Worm (Caenorhabditis elegans): Measurements from ENCODE around the gene F21C10.10.

F21C10.10 gene

ce11 chrV:9124180-9124579 is 28.1 kb downstream of the F21C10.10 start, which contains the start of gene F21C10.6:
TSS of gene F21C10.6 (plus strand) at chrV:9124480.
- no peak for TF ChIP-seq elt-4 (tag; optimal IDR thresholded peaks at IDR 0.05)

DNA sequence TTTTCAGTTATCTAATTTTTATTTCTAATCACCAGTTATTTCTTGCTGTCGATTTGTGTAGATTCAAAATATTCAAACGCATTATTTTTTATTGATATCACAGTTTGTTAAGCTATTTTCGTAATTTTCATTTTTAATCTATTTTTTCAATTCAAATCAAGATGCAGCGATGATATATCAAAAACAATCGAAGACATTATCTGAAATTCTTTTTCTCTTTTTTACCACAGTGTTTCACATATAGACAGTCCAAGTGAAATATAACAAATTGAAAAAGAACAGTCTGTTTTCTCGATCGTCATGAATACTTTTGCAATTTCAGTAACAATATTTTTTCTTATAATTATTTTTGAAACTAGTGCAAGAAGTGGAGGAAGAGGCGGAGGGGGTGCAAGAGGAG is 29.3 kb downstream of the F21C10.10 start, which contains the start of gene F21C10.5:
TSS of gene F21C10.5 (plus strand) at position 301 of the 400 bp plus-strand sequence.
- TF ChIP-seq ceh-30 (tag; optimal IDR thresholded peaks at IDR 0.05), result no peak
- no peak for TF ChIP-seq hlh-8 (tag; optimal IDR thresholded peaks at IDR 0.05)
- TF ChIP-seq ceh-2 (tag; optimal IDR thresholded peaks at IDR 0.05), result no peak
- no peak for TF ChIP-seq Y22D7AL.16 (tag; optimal IDR thresholded peaks at IDR 0.05)
- no peak for TF ChIP-seq ttx-3 (tag; optimal IDR thresholded peaks at IDR 0.05)
- no peak for TF ChIP-seq ahr-1 (tag; optimal IDR thresholded peaks at IDR 0.05)
- TF ChIP-seq tbx-2 (tag; optimal IDR thresholded peaks at IDR 0.05), result no peak
- no peak for TF ChIP-seq madf-2 (tag; optimal IDR thresholded peaks at IDR 0.05)
- TF ChIP-seq nhr-232 (tag; optimal IDR thresholded peaks at IDR 0.05), result no peak
- no peak for TF ChIP-seq rnt-1 (tag; optimal IDR thresholded peaks at IDR 0.05)
- no peak for TF ChIP-seq dmd-4 (tag; optimal IDR thresholded peaks at IDR 0.05; ENCODE audit: borderline replicate concordance)

DNA sequence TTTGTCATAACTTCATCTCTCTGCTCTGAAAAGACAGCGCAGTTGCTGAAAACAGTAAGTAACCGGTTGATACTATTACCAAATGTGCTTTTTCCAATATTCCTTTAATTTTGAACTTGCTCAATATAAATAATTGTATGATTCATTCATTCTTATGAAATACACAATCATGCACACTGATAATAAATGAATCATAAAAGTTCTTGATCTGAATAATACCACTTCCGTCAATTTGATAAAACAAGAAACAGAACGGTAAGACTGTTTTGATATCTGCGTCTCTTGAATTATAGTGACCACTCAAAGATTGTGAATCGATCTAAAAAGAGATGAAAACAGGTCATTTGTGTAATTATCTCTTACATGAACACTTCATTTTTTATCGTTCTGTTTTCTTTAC is 30.2 kb downstream of the F21C10.10 start, which contains the start of gene F21C10.4:
TSS of gene F21C10.4 (plus strand) at position 301 of the 400 bp plus-strand sequence.
- TF ChIP-seq rnt-1 (tag; optimal IDR thresholded peaks at IDR 0.05) (no peak), T23F11.4 (GFP tag; optimal IDR thresholded peaks at IDR 0.05) (no peak), pha-4 (tag; optimal IDR thresholded peaks at IDR 0.05) (no peak), unc-3 (GFP tag; conservative IDR thresholded peaks at IDR 0.05) (no peak), unc-3 (tag; optimal IDR thresholded peaks at IDR 0.05) (no peak), hlh-15 (tag; optimal IDR thresholded peaks at IDR 0.05) (no peak), pax-1 (tag; optimal IDR thresholded peaks at IDR 0.05) (no peak), gmeb-2 (tag; optimal IDR thresholded peaks at IDR 0.05) (no peak), che-1 (tag; optimal IDR thresholded peaks at IDR 0.05) (no peak), ceh-19 (GFP tag; optimal IDR thresholded peaks at IDR 0.05) (no peak), hlh-6 (tag; optimal IDR thresholded peaks at IDR 0.05) (no peak), ceh-24 (tag; optimal IDR thresholded peaks at IDR 0.05) (no peak)

DNA sequence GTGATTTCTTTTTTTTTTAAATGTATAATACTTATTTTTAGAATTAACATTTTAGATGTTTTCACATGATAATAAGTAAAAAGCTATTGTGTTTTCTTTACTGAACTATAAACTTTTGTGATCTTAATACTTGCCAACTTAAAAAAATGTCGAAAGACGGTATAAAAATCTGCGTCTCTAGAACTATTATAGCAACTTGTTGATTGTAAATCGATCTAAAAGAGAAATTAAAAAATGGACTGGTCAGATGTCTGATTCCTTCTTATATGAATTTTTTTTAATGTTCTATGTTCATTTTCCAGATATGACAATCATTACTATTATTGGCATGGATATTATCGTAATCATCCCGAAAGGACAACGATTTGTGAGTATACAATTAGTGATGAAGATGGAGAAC is 31.7 kb downstream of the F21C10.10 start, which contains the start of gene F21C10.3:
TSS of gene F21C10.3 (plus strand) at position 301 of the 400 bp plus-strand sequence.
- TF ChIP-seq hlh-15 (tag; optimal IDR thresholded peaks at IDR 0.05) (no peak), C08G9.2 (tag; optimal IDR thresholded peaks at IDR 0.05) (no peak), mec-3 (tag; optimal IDR thresholded peaks at IDR 0.05; ENCODE audit: borderline replicate concordance) (no peak)

DNA sequence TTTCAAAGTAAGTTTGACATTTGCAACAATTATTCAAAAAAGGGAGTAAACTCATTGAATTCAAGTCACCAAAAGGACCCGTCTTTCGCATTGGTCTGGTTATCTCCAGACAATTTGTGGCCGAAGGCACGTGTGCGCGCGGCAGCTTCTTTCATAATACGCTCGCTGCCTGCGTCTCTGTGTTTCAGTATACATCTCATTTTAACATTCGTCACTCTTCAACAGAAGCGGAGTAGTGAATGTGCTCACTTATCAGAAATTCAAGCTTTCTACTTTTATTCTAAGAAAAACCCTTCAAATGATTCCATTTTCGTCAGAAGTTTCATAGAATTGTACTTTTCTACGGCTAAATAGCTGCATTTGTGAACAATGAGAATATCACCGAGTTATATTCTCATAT is 32.5 kb downstream of the F21C10.10 start:
- no peak for TF ChIP-seq T23F11.4 (GFP tag; optimal IDR thresholded peaks at IDR 0.05)
- no peak for TF ChIP-seq C08G9.2 (tag; optimal IDR thresholded peaks at IDR 0.05)
- TF ChIP-seq hlh-13 (GFP tag; optimal IDR thresholded peaks at IDR 0.05), result no peak
- TF ChIP-seq K02D7.2 (tag; optimal IDR thresholded peaks at IDR 0.05), result no peak
- TF ChIP-seq hlh-8 (tag; optimal IDR thresholded peaks at IDR 0.05), result no peak
- no peak for TF ChIP-seq unc-3 (GFP tag; conservative IDR thresholded peaks at IDR 0.05)
- TF ChIP-seq unc-3 (tag; optimal IDR thresholded peaks at IDR 0.05), result no peak
- no peak for TF ChIP-seq hlh-6 (tag; optimal IDR thresholded peaks at IDR 0.05)
- TF ChIP-seq unc-42 (tag; optimal IDR thresholded peaks at IDR 0.05), result peak; percentile 40
- TF ChIP-seq hlh-30 (tag; optimal IDR thresholded peaks at IDR 0.05; ENCODE audit: insufficient read depth), result peak; percentile 27

- TF ChIP-seq madf-2 (tag; optimal IDR thresholded peaks at IDR 0.05), result no peak
- no peak for TF ChIP-seq ztf-16 (tag; optimal IDR thresholded peaks at IDR 0.05)
- no peak for TF ChIP-seq syd-9 (tag; optimal IDR thresholded peaks at IDR 0.05)
- no peak for TF ChIP-seq K09A11.1 (tag; optimal IDR thresholded peaks at IDR 0.05; ENCODE audit: insufficient read depth)
- no peak for TF ChIP-seq nhr-11 (tag; optimal IDR thresholded peaks at IDR 0.05)
- no peak for TF ChIP-seq ets-4 (tag; optimal IDR thresholded peaks at IDR 0.05)
- TF ChIP-seq ceh-14 (tag; optimal IDR thresholded peaks at IDR 0.05), result no peak
- TF ChIP-seq elt-2 (tag; optimal IDR thresholded peaks at IDR 0.05), result no peak
- no peak for TF ChIP-seq F13H6.1 (tag; optimal IDR thresholded peaks at IDR 0.05)
- no peak for TF ChIP-seq ama-1 (optimal IDR thresholded peaks at IDR 0.05)
- TF ChIP-seq hlh-8 (tag; optimal IDR thresholded peaks at IDR 0.05), result no peak
- TF ChIP-seq zip-5 (tag; optimal IDR thresholded peaks at IDR 0.05), result no peak
- TF ChIP-seq fkh-10 (GFP tag; optimal IDR thresholded peaks at IDR 0.05), result no peak
- TF ChIP-seq hlh-13 (GFP tag; optimal IDR thresholded peaks at IDR 0.05), result no peak
- no peak for TF ChIP-seq sox-2 (GFP tag; IDR thresholded peaks at IDR 0.05)
- TF ChIP-seq ceh-48 (tag; optimal IDR thresholded peaks at IDR 0.05), result no peak
- TF ChIP-seq dmd-4 (tag; optimal IDR thresholded peaks at IDR 0.05; ENCODE audit: borderline replicate concordance), result no peak
Observed at ce11 chrV:9130766-9131165, 34.7 kb downstream of the F21C10.10 start, which contains the start of gene F21C10.19. TSS of gene F21C10.19 (plus strand) at chrV:9131066.
